Fruit fly (Drosophila melanogaster) whole organism, embryonic: ENCODE measurements around the gene CG32102.

Source experiments
- Asciz ChIP-seq: fragments of 200-800 bp; sonication (Bioruptor generic); optimal IDR thresholded peaks from 2 replicates; lab custom pipeline; 2017; ENCODE audit warnings: missing biosample characterization, mild to moderate bottlenecking, missing genetic modification characterization, missing genetic modification reagents
- Bdp1 ChIP-seq: fragments of 200-800 bp; sonication (Bioruptor generic); optimal IDR thresholded peaks from 3 replicates; lab custom pipeline; 2016; ENCODE audit warnings: missing biosample characterization, missing genetic modification characterization
- CG11247 ChIP-seq: fragments of 200-800 bp; sonication (Bioruptor generic); IDR thresholded peaks from 2 replicates; pipeline ENCODE4 v1.3.6; 2022; ENCODE audit warnings: missing biosample characterization, missing genetic modification characterization
- CG12219 ChIP-seq: fragments of 200-800 bp; sonication (Bioruptor generic); optimal IDR thresholded peaks from 3 replicates; lab custom pipeline; 2018; ENCODE audit warnings: missing biosample characterization, mild to moderate bottlenecking, missing genetic modification characterization
- CG13296 ChIP-seq: fragments of 200-800 bp; sonication (Bioruptor generic); optimal IDR thresholded peaks from 3 replicates; lab custom pipeline; 2018; ENCODE audit warnings: missing biosample characterization, mild to moderate bottlenecking, missing genetic modification characterization
- CG13894 ChIP-seq: fragments of 200-800 bp; sonication (Bioruptor generic); optimal IDR thresholded peaks from 3 replicates; lab custom pipeline; 2018; ENCODE audit warnings: missing biosample characterization, mild to moderate bottlenecking, missing genetic modification characterization, moderate library complexity
- CG14014 ChIP-seq: fragments of 200-800 bp; sonication (Bioruptor generic); IDR thresholded peaks from 2 replicates; pipeline ENCODE4 v1.3.6; 2022; ENCODE audit warnings: missing biosample characterization, missing genetic modification characterization
- CG14050 ChIP-seq: fragments of 200-800 bp; sonication (Bioruptor generic); IDR thresholded peaks from 3 replicates; pipeline ENCODE4 v1.3.6; 2022; ENCODE audit warnings: missing biosample characterization, missing genetic modification characterization
- CG15011 ChIP-seq: fragments of 200-800 bp; sonication (Bioruptor generic); optimal IDR thresholded peaks from 3 replicates; lab custom pipeline; 2018; ENCODE audit warnings: missing biosample characterization, mild to moderate bottlenecking, missing genetic modification characterization
- CG15073 ChIP-seq: fragments of 200-800 bp; sonication (Bioruptor generic); optimal IDR thresholded peaks from 2 replicates; lab custom pipeline; 2016; ENCODE audit warnings: missing biosample characterization, missing genetic modification characterization
- CG15479 ChIP-seq: fragments of 200-800 bp; sonication (Bioruptor generic); optimal IDR thresholded peaks from 3 replicates; lab custom pipeline; 2019; ENCODE audit warnings: missing biosample characterization, mild to moderate bottlenecking, missing genetic modification characterization, moderate library complexity
- CG15514 ChIP-seq: fragments of 200-800 bp; sonication (Bioruptor generic); optimal IDR thresholded peaks from 3 replicates; lab custom pipeline; 2017; ENCODE audit warnings: missing biosample characterization, missing genetic modification characterization, mild to moderate bottlenecking, moderate library complexity, missing genetic modification reagents
- CG16815 ChIP-seq: fragments of 200-800 bp; sonication (Bioruptor generic); optimal IDR thresholded peaks from 3 replicates; lab custom pipeline; 2017; ENCODE audit warnings: missing biosample characterization, mild to moderate bottlenecking, missing genetic modification characterization
- CG17802 ChIP-seq: fragments of 200-800 bp; sonication (Bioruptor generic); optimal IDR thresholded peaks from 2 replicates; lab custom pipeline; 2018; ENCODE audit warnings: missing biosample characterization, mild to moderate bottlenecking, missing genetic modification characterization, moderate library complexity
- CG17829 ChIP-seq: fragments of 200-800 bp; optimal IDR thresholded peaks from 2 replicates; lab custom pipeline; 2019; ENCODE audit warnings: missing biosample characterization, mild to moderate bottlenecking, missing genetic modification characterization, moderate library complexity
- CG18599 ChIP-seq: fragments of 200-800 bp; sonication (Bioruptor generic); optimal IDR thresholded peaks from 3 replicates; lab custom pipeline; 2017; ENCODE audit warnings: missing biosample characterization, missing genetic modification characterization, mild to moderate bottlenecking, moderate library complexity, missing genetic modification reagents
- CG4707 ChIP-seq: fragments of 200-800 bp; sonication (Bioruptor generic); optimal IDR thresholded peaks from 2 replicates; lab custom pipeline; 2018; ENCODE audit warnings: missing biosample characterization, mild to moderate bottlenecking, missing genetic modification characterization, moderate library complexity
- CG5180 ChIP-seq: fragments of 200-800 bp; sonication (Bioruptor generic); optimal IDR thresholded peaks from 3 replicates; lab custom pipeline; 2017; ENCODE audit warnings: missing biosample characterization, missing genetic modification characterization, mild to moderate bottlenecking, moderate library complexity, missing genetic modification reagents
- CG7786 ChIP-seq: fragments of 200-800 bp; sonication (Bioruptor generic); optimal IDR thresholded peaks from 2 replicates; lab custom pipeline; 2016; ENCODE audit warnings: missing biosample characterization, missing genetic modification characterization
- CG8089 ChIP-seq: fragments of 200-800 bp; sonication (Bioruptor generic); optimal IDR thresholded peaks from 3 replicates; lab custom pipeline; 2016; ENCODE audit warnings: missing biosample characterization, missing genetic modification characterization
- CG9797 ChIP-seq: fragments of 200-800 bp; sonication (Bioruptor generic); optimal IDR thresholded peaks from 3 replicates; lab custom pipeline; 2018; ENCODE audit warnings: missing biosample characterization, mild to moderate bottlenecking, missing genetic modification characterization
- CG9817 ChIP-seq: fragments of 200-800 bp; sonication (Bioruptor generic); optimal IDR thresholded peaks from 2 replicates; lab custom pipeline; 2018; ENCODE audit warnings: missing biosample characterization, mild to moderate bottlenecking, missing genetic modification characterization, moderate library complexity
- Dad ChIP-seq: fragments of 200-800 bp; sonication (Bioruptor generic); optimal IDR thresholded peaks from 3 replicates; lab custom pipeline; 2016; ENCODE audit warnings: missing biosample characterization, missing genetic modification characterization
- Elba2 ChIP-seq: fragments of 200-800 bp; sonication (Bioruptor generic); optimal IDR thresholded peaks from 3 replicates; lab custom pipeline; 2016; ENCODE audit warnings: missing biosample characterization, missing genetic modification characterization
- MESR4 ChIP-seq: fragments of 200-800 bp; sonication (Bioruptor generic); optimal IDR thresholded peaks from 2 replicates; lab custom pipeline; 2018; ENCODE audit warnings: missing biosample characterization, mild to moderate bottlenecking, missing genetic modification characterization, moderate library complexity
- MTF-1 ChIP-seq: fragments of 200-800 bp; sonication (Bioruptor generic); optimal IDR thresholded peaks from 2 replicates; lab custom pipeline; 2018; ENCODE audit warnings: missing biosample characterization, mild to moderate bottlenecking, missing genetic modification characterization, borderline replicate concordance
- Spps ChIP-seq: fragments of 200-800 bp; sonication (Bioruptor generic); optimal IDR thresholded peaks from 2 replicates; lab custom pipeline; 2018; ENCODE audit warnings: missing biosample characterization, mild to moderate bottlenecking, missing genetic modification characterization
- Sry-δ ChIP-seq: fragments of 200-800 bp; sonication (Bioruptor generic); optimal IDR thresholded peaks from 2 replicates; lab custom pipeline; 2016; ENCODE audit warnings: missing biosample characterization, missing genetic modification characterization
- Stat92E ChIP-seq, 3 experiments: fragments of >200 bp in 2 of 3; fragments of 200-800 bp in 1 of 3; sonication (Bioruptor generic) in 1 of 3; optimal IDR thresholded peaks; 2 replicates each; lab custom pipeline; 2017 to 2019; ENCODE audit warnings: missing biosample characterization in 3 of 3, missing genetic modification characterization in 3 of 3, mild to moderate bottlenecking in 1 of 3, moderate library complexity in 1 of 3
- Xrp1 ChIP-seq: fragments of 200-800 bp; sonication (Bioruptor generic); IDR thresholded peaks from 2 replicates; pipeline ENCODE4 v1.3.6; 2022; ENCODE audit warnings: missing biosample characterization, missing genetic modification characterization
- bab2 ChIP-seq: fragments of 200-800 bp; sonication (Bioruptor generic); optimal IDR thresholded peaks from 2 replicates; lab custom pipeline; 2016; ENCODE audit warnings: missing biosample characterization, missing genetic modification characterization
- bsh ChIP-seq, 2 experiments: fragments of 200-800 bp; sonication (Bioruptor generic); optimal IDR thresholded peaks; 2 replicates each; lab custom pipeline; 2017 to 2018; ENCODE audit warnings: mild to moderate bottlenecking in 2 of 2, missing biosample characterization in 2 of 2, missing genetic modification characterization in 2 of 2, moderate library complexity in 1 of 2
- dan ChIP-seq: fragments of 200-800 bp; sonication (Bioruptor generic); IDR thresholded peaks from 2 replicates; pipeline ENCODE4 v1.3.6; 2022; ENCODE audit warnings: missing biosample characterization, missing genetic modification characterization
- disco-r ChIP-seq: fragments of 200-800 bp; sonication (Bioruptor generic); optimal IDR thresholded peaks from 2 replicates; lab custom pipeline; 2016; ENCODE audit warnings: missing biosample characterization, missing genetic modification characterization
- eve ChIP-seq, 2 experiments: fragments of >200 bp; optimal IDR thresholded peaks; 2 replicates each; lab custom pipeline; 2017; ENCODE audit warnings: missing biosample characterization in 2 of 2, missing genetic modification characterization in 2 of 2
- gcm2 ChIP-seq: fragments of 200-800 bp; sonication (Bioruptor generic); optimal IDR thresholded peaks from 2 replicates; lab custom pipeline; 2016; ENCODE audit warnings: missing biosample characterization, missing genetic modification characterization
- gro ChIP-seq: fragments of 200-800 bp; sonication (Bioruptor generic); optimal IDR thresholded peaks from 2 replicates; lab custom pipeline; 2016; ENCODE audit warnings: missing biosample characterization, missing genetic modification characterization
- her ChIP-seq: fragments of 200-800 bp; sonication (Bioruptor generic); optimal IDR thresholded peaks from 2 replicates; lab custom pipeline; 2016; ENCODE audit warnings: missing biosample characterization, missing genetic modification characterization
- kay ChIP-seq: fragments of 200-800 bp; sonication (Bioruptor generic); optimal IDR thresholded peaks from 2 replicates; lab custom pipeline; 2016; ENCODE audit warnings: missing biosample characterization, missing genetic modification characterization
- pfk ChIP-seq: fragments of 200-800 bp; sonication (Bioruptor generic); optimal IDR thresholded peaks from 2 replicates; lab custom pipeline; 2018; ENCODE audit warnings: missing biosample characterization, mild to moderate bottlenecking, missing genetic modification characterization, moderate library complexity
- pho ChIP-seq: fragments of 200-800 bp; sonication (Bioruptor generic); optimal IDR thresholded peaks from 2 replicates; lab custom pipeline; 2016; ENCODE audit warnings: missing biosample characterization, missing genetic modification characterization
- psq ChIP-seq: fragments of 200-800 bp; sonication (Bioruptor generic); optimal IDR thresholded peaks from 2 replicates; lab custom pipeline; 2017; ENCODE audit warnings: missing biosample characterization, missing genetic modification characterization
- pum ChIP-seq: fragments of 200-800 bp; sonication (Bioruptor generic); optimal IDR thresholded peaks from 2 replicates; lab custom pipeline; 2016; ENCODE audit warnings: missing biosample characterization, missing genetic modification characterization
- seq ChIP-seq: fragments of 200-800 bp; sonication (Bioruptor generic); IDR thresholded peaks from 2 replicates; pipeline ENCODE4 v1.3.6; 2022; ENCODE audit warnings: missing biosample characterization, missing genetic modification characterization
- sim ChIP-seq: fragments of 200-800 bp; sonication (Bioruptor generic); IDR thresholded peaks from 2 replicates; pipeline ENCODE4 v1.3.6; 2022; ENCODE audit warnings: missing biosample characterization, missing genetic modification characterization
- so ChIP-seq: fragments of 200-800 bp; sonication (Bioruptor generic); IDR thresholded peaks from 3 replicates; pipeline ENCODE4 v1.3.6; 2022; ENCODE audit warnings: missing biosample characterization, missing genetic modification characterization
- trh ChIP-seq: fragments of 200-800 bp; sonication (Bioruptor generic); optimal IDR thresholded peaks from 2 replicates; lab custom pipeline; 2016; ENCODE audit warnings: missing biosample characterization, missing genetic modification characterization
- zfh1 ChIP-seq: fragments of 200-800 bp; sonication (Bioruptor generic); IDR thresholded peaks from 3 replicates; pipeline ENCODE4 v1.3.6; 2022; ENCODE audit warnings: missing biosample characterization, missing genetic modification characterization
- zfh2 ChIP-seq: fragments of 200-800 bp; sonication (Bioruptor generic); optimal IDR thresholded peaks from 2 replicates; lab custom pipeline; 2016; ENCODE audit warnings: missing biosample characterization, missing genetic modification characterization

Gene CG32102

dm6 chr3L:12503865-12504650, 34.5 kb upstream of the CG32102 start, which contains the start of the genes CG10646 and vih (continued):
- TF ChIP-seq CG9797 (GFP tag; lab: Kevin White, UChicago), result peak; percentile 81
- no peak for TF ChIP-seq Bdp1
- no peak for TF ChIP-seq CG8089
- TF ChIP-seq Stat92E (GFP tag; optimal IDR thresholded peaks at IDR 0.05; lab: Kevin White, UChicago), result no peak
- no peak for TF ChIP-seq MTF-1 (GFP tag; lab: Kevin White, UChicago)
- peak; percentile 50 for TF ChIP-seq CG18599
- no peak for TF ChIP-seq CG15479
- no peak for TF ChIP-seq CG7786 (GFP tag; lab: Kevin White, UChicago)
- TF ChIP-seq kay, result peak; percentile 13
- TF ChIP-seq CG17802 (tag; lab: Kevin White, UChicago), result no peak
- no peak for TF ChIP-seq bab2 (GFP tag; lab: Kevin White, UChicago)
- no peak for TF ChIP-seq trh (GFP tag; lab: Kevin White, UChicago)
- TF ChIP-seq CG16815 (GFP tag; lab: Kevin White, UChicago), result no peak
- TF ChIP-seq gro (GFP tag; lab: Kevin White, UChicago), result no peak
- no peak for TF ChIP-seq disco-r (GFP tag; lab: Kevin White, UChicago)
- TF ChIP-seq pho (GFP tag; lab: Kevin White, UChicago), result no peak
- TF ChIP-seq Asciz (GFP tag; lab: Kevin White, UChicago), result no peak
- peak; percentile 66 for TF ChIP-seq CG15514
- TF ChIP-seq Spps, result peak; percentile 7
- TF ChIP-seq CG4707, result no peak
- TF ChIP-seq Dad (GFP tag; lab: Kevin White, UChicago), result peak; percentile 24
- TF ChIP-seq dan, result no peak
- TF ChIP-seq seq (GFP tag; lab: Robert Waterston, UW), result peak; percentile 10; the same call in 1 of the 2 replicates
- no peak for TF ChIP-seq CG12219 (GFP tag; lab: Kevin White, UChicago)
- TF ChIP-seq CG9817, result no peak
- no peak for TF ChIP-seq CG15011
- no peak; the same call in 2 of the 3 replicates for TF ChIP-seq zfh1 (GFP tag; lab: Robert Waterston, UW)
- peak in 1 of 2 experiments; percentile 35 for TF ChIP-seq bsh (GFP tag; optimal IDR thresholded peaks at IDR 0.05; lab: Kevin White, UChicago)
- TF ChIP-seq pum (GFP tag; lab: Kevin White, UChicago), result no peak
- peak; percentile 49 for TF ChIP-seq Sry-δ (GFP tag; lab: Kevin White, UChicago)
- TF ChIP-seq zfh2 (GFP tag; lab: Kevin White, UChicago), result peak; percentile 22
- TF ChIP-seq Xrp1 (GFP tag; lab: Robert Waterston, UW), result 0 out of 2 replicates have a peak, but pooled peaks have one; percentile 7
- no peak for TF ChIP-seq gcm2 (GFP tag; lab: Kevin White, UChicago)
- TF ChIP-seq her, result no peak
- peak; percentile 60 for TF ChIP-seq CG13296 (GFP tag; lab: Kevin White, UChicago)
- no peak for TF ChIP-seq eve (GFP tag; optimal IDR thresholded peaks at IDR 0.05; lab: Kevin White, UChicago)
- no peak for TF ChIP-seq CG11247
- TF ChIP-seq MESR4, result peak; percentile 96
- TF ChIP-seq CG15073 (GFP tag; lab: Kevin White, UChicago), result no peak
- TF ChIP-seq Elba2 (GFP tag; lab: Kevin White, UChicago), result no peak
- TF ChIP-seq CG14050, result no peak
- TF ChIP-seq psq (GFP tag; lab: Kevin White, UChicago), result peak; percentile 24
- no peak for TF ChIP-seq CG5180 (GFP tag; lab: Kevin White, UChicago)
- peak; percentile 18 for TF ChIP-seq CG13894 (tag; lab: Kevin White, UChicago)
- TF ChIP-seq sim, result no peak
- TF ChIP-seq pfk (GFP tag; lab: Kevin White, UChicago), result no peak
- peak; percentile 70 for TF ChIP-seq CG17829
- TF ChIP-seq CG14014 (GFP tag; lab: Robert Waterston, UW), result no peak
- TF ChIP-seq so, result no peak
